Fruit fly (Drosophila melanogaster): Measurements from ENCODE around the gene CG42832.

Gene CG42832

dm6 chr3L:11561946-11562760 lies 47.8 kb upstream of the CG42832 start, which contains the start of the genes CG7394 and Mob2 (continued):
- peak; percentile 88 for TF ChIP-seq CG13123 (GFP tag; optimal IDR thresholded peaks at IDR 0.05)
- TF ChIP-seq CG12299 (tag; optimal IDR thresholded peaks at IDR 0.05): peak; percentile 84
- no peak for TF ChIP-seq CG11398 (GFP tag; optimal IDR thresholded peaks at IDR 0.05)
- peak; percentile 87 for TF ChIP-seq fd96Cb (tag; optimal IDR thresholded peaks at IDR 0.05)
- peak; percentile 88 for TF ChIP-seq CG4820 (GFP tag; optimal IDR thresholded peaks at IDR 0.05)
- TF ChIP-seq Dek (tag; optimal IDR thresholded peaks at IDR 0.05): peak; percentile 81
- peak; percentile 30 to 95 for TF ChIP-seq eve (GFP tag; optimal IDR thresholded peaks at IDR 0.05)
- TF ChIP-seq Dip2 (GFP tag; IDR thresholded peaks at IDR 0.05): peak; percentile 12; the same call in 1 of the 2 replicates
- TF ChIP-seq fd102C (GFP tag; optimal IDR thresholded peaks at IDR 0.05): no peak
- peak; percentile 75 for TF ChIP-seq CG7987 (GFP tag; optimal IDR thresholded peaks at IDR 0.05)
- TF ChIP-seq Atf3 (GFP tag; optimal IDR thresholded peaks at IDR 0.05): peak; percentile 77
- no peak for TF ChIP-seq prd (optimal IDR thresholded peaks at IDR 0.05)
- peak; percentile 92 for TF ChIP-seq prd (GFP tag; IDR thresholded peaks at IDR 0.05)
- peak; percentile 87 for TF ChIP-seq lmd (GFP tag; IDR thresholded peaks at IDR 0.05)
- no peak for TF ChIP-seq fru (optimal IDR thresholded peaks at IDR 0.05)
- peak; percentile 64 for TF ChIP-seq Side (GFP tag; optimal IDR thresholded peaks at IDR 0.05)
- peak; percentile 93 for TF ChIP-seq CG9727 (GFP tag; optimal IDR thresholded peaks at IDR 0.05)
- peak; percentile 95 for TF ChIP-seq CG17385 (GFP tag; optimal IDR thresholded peaks at IDR 0.05)
- peak; percentile 77 for TF ChIP-seq CG12219 (GFP tag; optimal IDR thresholded peaks at IDR 0.05)
- TF ChIP-seq salm (tag; optimal IDR thresholded peaks at IDR 0.05): peak; percentile 54
- peak; percentile 53; the same call in 1 of the 3 replicates for TF ChIP-seq CG7963 (GFP tag; IDR thresholded peaks at IDR 0.05; ENCODE audit: partially characterized antibody)
- peak; percentile 43 for TF ChIP-seq corto (GFP tag; optimal IDR thresholded peaks at IDR 0.05)
- TF ChIP-seq eyg (GFP tag; optimal IDR thresholded peaks at IDR 0.05): peak; percentile 64
- TF ChIP-seq abd-A (tag; optimal IDR thresholded peaks at IDR 0.05): peak; percentile 75
- no peak for TF ChIP-seq maf-S (GFP tag; optimal IDR thresholded peaks at IDR 0.05)
- peak; percentile 83 for TF ChIP-seq ems (GFP tag; optimal IDR thresholded peaks at IDR 0.05)
- peak; percentile 83 for TF ChIP-seq dmrt99B (tag; optimal IDR thresholded peaks at IDR 0.05)
- TF ChIP-seq E2f1 (GFP tag; IDR thresholded peaks at IDR 0.05): peak; percentile 89
- peak; percentile 85 for TF ChIP-seq CG4328 (GFP tag; optimal IDR thresholded peaks at IDR 0.05)
- TF ChIP-seq Rx (GFP tag; IDR thresholded peaks at IDR 0.05): peak; percentile 78
- peak; percentile 88 for TF ChIP-seq Taf1 (GFP tag; IDR thresholded peaks at IDR 0.05)
- TF ChIP-seq Kr (GFP tag; optimal IDR thresholded peaks at IDR 0.05): no peak
- TF ChIP-seq Elba2 (GFP tag; optimal IDR thresholded peaks at IDR 0.05): peak; percentile 64
- peak; percentile 63 for TF ChIP-seq CG4360 (GFP tag; IDR thresholded peaks at IDR 0.05)
- TF ChIP-seq Hand (GFP tag; optimal IDR thresholded peaks at IDR 0.05): peak; percentile 47
- peak; percentile 80 for TF ChIP-seq gro (GFP tag; optimal IDR thresholded peaks at IDR 0.05)
- peak; percentile 79 for TF ChIP-seq zen (tag; optimal IDR thresholded peaks at IDR 0.05)
- peak in 1 of 2 experiments; percentile 70 for TF ChIP-seq Eip74EF (GFP tag; optimal IDR thresholded peaks at IDR 0.05)
- peak; percentile 77 for TF ChIP-seq CG33213 (GFP tag; optimal IDR thresholded peaks at IDR 0.05)
- TF ChIP-seq CG10979 (tag; optimal IDR thresholded peaks at IDR 0.05): peak; percentile 85
- TF ChIP-seq mld (GFP tag; IDR thresholded peaks at IDR 0.05; ENCODE audit: partially characterized antibody): 0 out of 3 replicates have a peak, but pooled peaks have one; percentile 71
- TF ChIP-seq tin (GFP tag; optimal IDR thresholded peaks at IDR 0.05): peak; percentile 94
- peak; percentile 78 for TF ChIP-seq CG1603 (tag; optimal IDR thresholded peaks at IDR 0.05)
- TF ChIP-seq amos (GFP tag; IDR thresholded peaks at IDR 0.05; ENCODE audit: partially characterized antibody): peak; percentile 80; the same call in 1 of the 2 replicates
- TF ChIP-seq CG30020 (tag; optimal IDR thresholded peaks at IDR 0.05): peak; percentile 73
- TF ChIP-seq CG7786 (GFP tag; optimal IDR thresholded peaks at IDR 0.05): peak; percentile 84
- TF ChIP-seq CG1024 (GFP tag; IDR thresholded peaks at IDR 0.05): peak; percentile 82
- no peak for TF ChIP-seq pan (optimal IDR thresholded peaks at IDR 0.05)
- TF ChIP-seq pan (GFP tag; optimal IDR thresholded peaks at IDR 0.05 in 1 of 2, IDR thresholded peaks at IDR 0.05 in 1 of 2): peak; percentile 56 to 91

Data from whole organism, embryonic.